Worm (Caenorhabditis elegans) whole organism, L1 larva: ENCODE results near the gene B0001.4.

Experiments
- ama-1 ChIP-seq: fragments of 150-350 bp; optimal IDR thresholded peaks from 2 replicates; lab custom pipeline; 2014
- efl-3 ChIP-seq: fragments of 200-800 bp; sonication (Bioruptor generic); optimal IDR thresholded peaks from 2 replicates; lab custom pipeline; 2018; ENCODE audit warnings: mild to moderate bottlenecking, missing genetic modification characterization, missing compliant biosample characterization
- lin-13 ChIP-seq: fragments of 150-350 bp; optimal IDR thresholded peaks from 2 replicates; lab custom pipeline; 2014; ENCODE audit warnings: missing biosample characterization, missing genetic modification reagents, missing genetic modification characterization
- lsy-2 ChIP-seq, 2 experiments: fragments of 150-350 bp; optimal IDR thresholded peaks; 2 replicates each; lab custom pipeline; 2014; ENCODE audit warnings: missing biosample characterization in 2 of 2, missing genetic modification characterization in 2 of 2
- nhr-11 ChIP-seq: fragments of 150-350 bp; optimal IDR thresholded peaks from 2 replicates; lab custom pipeline; 2014; ENCODE audit warnings: missing biosample characterization, missing genetic modification characterization
- nhr-71 ChIP-seq: sonication (generic microtip); optimal IDR thresholded peaks from 2 replicates; lab custom pipeline; 2016; ENCODE audit warnings: mild to moderate bottlenecking, missing genetic modification characterization, moderate library complexity, missing compliant biosample characterization
- nhr-76 ChIP-seq: sonication (generic microtip); optimal IDR thresholded peaks from 2 replicates; lab custom pipeline; 2017; ENCODE audit warnings: missing biosample characterization, missing genetic modification characterization
- nhr-77 ChIP-seq: fragments of 150-350 bp; optimal IDR thresholded peaks from 2 replicates; lab custom pipeline; 2014; ENCODE audit warnings: missing biosample characterization, missing genetic modification characterization

ce11 chrIV:12150877-12151276, 12.9 kb upstream of the B0001.4 start, which contains the start of gene B0001.2:
- TF ChIP-seq nhr-77: no peak
- no peak for TF ChIP-seq lin-13 (GFP tag; lab: Kevin White, UChicago)
- no peak for TF ChIP-seq ama-1
- no peak for TF ChIP-seq lsy-2 (tag; optimal IDR thresholded peaks at IDR 0.05; lab: Kevin White, UChicago)
- TF ChIP-seq nhr-76 (tag; lab: Kevin White, UChicago): no peak
- TF ChIP-seq nhr-11: no peak
- no peak for TF ChIP-seq nhr-71
- TF ChIP-seq efl-3 (GFP tag; lab: Kevin White, UChicago): no peak
